Worm (Caenorhabditis elegans) whole organism, midembryonic: ENCODE measurements around the gene glrx-22.

Source experiments
- T22C8.4 ChIP-seq: fragments of 200-800 bp; sonication (Bioruptor generic); IDR thresholded peaks from 2 replicates; pipeline ENCODE4 v1.3.6; 2022; ENCODE audit warnings: missing genetic modification characterization, missing compliant biosample characterization
- cog-1 ChIP-seq: sonication (generic microtip); optimal IDR thresholded peaks from 2 replicates; lab custom pipeline; 2016; ENCODE audit warnings: missing genetic modification characterization, missing compliant biosample characterization
- flt-1 ChIP-seq: fragments of 200-800 bp; sonication (Bioruptor generic); IDR thresholded peaks from 2 replicates; pipeline ENCODE4 v1.3.6; 2022; ENCODE audit warnings: missing genetic modification characterization, missing compliant biosample characterization
- klf-2 ChIP-seq: fragments of 200-800 bp; sonication (Bioruptor generic); conservative IDR thresholded peaks from 2 replicates; pipeline ENCODE4 v1.3.6; 2022; ENCODE audit warnings: missing genetic modification reagents, missing genetic modification characterization, missing compliant biosample characterization
- med-1 ChIP-seq: sonication (generic microtip); optimal IDR thresholded peaks from 2 replicates; lab custom pipeline; 2017; ENCODE audit warnings: missing genetic modification characterization, mild to moderate bottlenecking, missing compliant biosample characterization, antibody characterized with exemption, missing genetic modification reagents; ENCODE audit not compliant: insufficient read depth
- ref-1 ChIP-seq: fragments of 200-800 bp; sonication (Bioruptor generic); conservative IDR thresholded peaks from 2 replicates; pipeline ENCODE4 v1.3.6; 2022; ENCODE audit warnings: missing genetic modification reagents, missing genetic modification characterization, missing compliant biosample characterization
- tab-1 ChIP-seq: fragments of 200-800 bp; sonication (Bioruptor generic); IDR thresholded peaks from 2 replicates; pipeline ENCODE4 v1.3.6; 2022; ENCODE audit warnings: missing genetic modification characterization, missing compliant biosample characterization
- ztf-23 ChIP-seq: fragments of 200-800 bp; sonication (Bioruptor generic); IDR thresholded peaks from 2 replicates; pipeline ENCODE4 v1.3.6; 2022; ENCODE audit warnings: missing genetic modification reagents, missing genetic modification characterization, missing compliant biosample characterization
- ztf-29 ChIP-seq: fragments of 200-800 bp; sonication (Bioruptor generic); IDR thresholded peaks from 2 replicates; pipeline ENCODE4 v1.3.6; 2022; ENCODE audit warnings: missing genetic modification reagents, missing genetic modification characterization, missing compliant biosample characterization

The glrx-22 gene

ce11 chrIV:8173610-8174009, 27.4 kb downstream of the glrx-22 start:
- no peak for TF ChIP-seq klf-2 (GFP tag; lab: Robert Waterston, UW)
- TF ChIP-seq ztf-29 = no peak
- no peak for TF ChIP-seq T22C8.4 (GFP tag; lab: Robert Waterston, UW)
- no peak for TF ChIP-seq cog-1
- no peak for TF ChIP-seq med-1 (GFP tag; lab: Kevin White, UChicago)
- no peak for TF ChIP-seq flt-1 (GFP tag; lab: Robert Waterston, UW)

DNA sequence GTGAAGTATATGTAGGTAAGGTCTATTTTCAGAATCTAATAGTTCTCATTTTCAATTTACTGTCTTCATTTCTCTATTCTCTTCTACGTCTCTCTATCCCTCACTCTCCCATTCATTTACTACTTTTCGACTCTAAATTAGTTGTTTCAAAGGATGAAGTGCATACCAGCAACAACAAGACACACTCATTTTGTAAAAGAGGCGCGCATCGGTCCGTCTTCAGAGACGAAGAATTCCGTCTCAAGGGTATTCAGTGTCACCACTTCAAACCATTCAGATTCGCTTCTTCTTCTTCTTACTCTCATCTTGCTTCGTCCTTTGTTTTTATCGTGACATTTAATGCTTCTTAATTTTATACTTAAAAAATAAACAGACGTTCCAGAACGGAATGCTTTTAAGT, 29.7 kb downstream of the glrx-22 start:
- TF ChIP-seq cog-1 (no peak), ztf-29 (no peak), klf-2 (GFP tag; lab: Robert Waterston, UW) (no peak), med-1 (GFP tag; lab: Kevin White, UChicago) (no peak), ref-1 (no peak), tab-1 (no peak), flt-1 (GFP tag; lab: Robert Waterston, UW) (no peak), T22C8.4 (GFP tag; lab: Robert Waterston, UW) (no peak), ztf-23 (GFP tag; lab: Robert Waterston, UW) (no peak)

ce11 chrIV:8170264-8170663, 30.8 kb downstream of the glrx-22 start:
- TF ChIP-seq flt-1 (GFP tag; lab: Robert Waterston, UW) = no peak
- peak; percentile 57 for TF ChIP-seq cog-1

- TF ChIP-seq ref-1 = no peak
- TF ChIP-seq cog-1 = no peak
- no peak for TF ChIP-seq ztf-29
- no peak for TF ChIP-seq flt-1 (GFP tag; lab: Robert Waterston, UW)
- TF ChIP-seq T22C8.4 (GFP tag; lab: Robert Waterston, UW) = no peak
- no peak for TF ChIP-seq med-1 (GFP tag; lab: Kevin White, UChicago)
- no peak for TF ChIP-seq klf-2 (GFP tag; lab: Robert Waterston, UW)
- TF ChIP-seq tab-1 = no peak
Measured at ce11 chrIV:8169674-8170073, 31.4 kb downstream of the glrx-22 start, which contains the start of gene C07G1.15. Gene C07G1.15 (plus strand): TSS chrIV:8169974.

DNA sequence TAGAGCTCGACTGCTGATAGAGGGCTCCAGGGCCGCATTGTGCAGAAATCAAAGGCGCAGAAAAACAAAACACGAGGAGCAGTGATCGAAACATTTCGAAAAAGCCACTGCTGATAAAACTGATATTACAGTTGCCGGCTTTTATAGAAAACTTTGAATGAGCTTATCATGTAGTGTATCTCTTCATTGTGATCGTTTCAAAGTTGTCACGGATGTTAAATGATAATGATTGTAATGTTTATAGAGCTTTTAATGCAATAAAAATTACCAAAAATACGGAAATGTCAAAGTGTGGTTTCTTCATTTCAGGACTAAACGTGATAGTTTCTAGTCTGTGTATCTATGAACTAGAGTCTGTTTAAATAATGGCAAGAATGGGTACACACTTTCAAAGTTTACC, 32.4 kb downstream of the glrx-22 start, which contains the start of gene clec-52:
TSS of gene clec-52 (minus strand) at position 101 of the 400 bp plus-strand sequence.
- TF ChIP-seq ztf-29 = no peak
- no peak for TF ChIP-seq cog-1
- TF ChIP-seq klf-2 (GFP tag; lab: Robert Waterston, UW) = no peak
- TF ChIP-seq tab-1 = no peak
- TF ChIP-seq med-1 (GFP tag; lab: Kevin White, UChicago) = no peak
- no peak for TF ChIP-seq T22C8.4 (GFP tag; lab: Robert Waterston, UW)
- TF ChIP-seq flt-1 (GFP tag; lab: Robert Waterston, UW) = no peak
- TF ChIP-seq ref-1 = no peak
- TF ChIP-seq ztf-23 (GFP tag; lab: Robert Waterston, UW) = no peak

DNA sequence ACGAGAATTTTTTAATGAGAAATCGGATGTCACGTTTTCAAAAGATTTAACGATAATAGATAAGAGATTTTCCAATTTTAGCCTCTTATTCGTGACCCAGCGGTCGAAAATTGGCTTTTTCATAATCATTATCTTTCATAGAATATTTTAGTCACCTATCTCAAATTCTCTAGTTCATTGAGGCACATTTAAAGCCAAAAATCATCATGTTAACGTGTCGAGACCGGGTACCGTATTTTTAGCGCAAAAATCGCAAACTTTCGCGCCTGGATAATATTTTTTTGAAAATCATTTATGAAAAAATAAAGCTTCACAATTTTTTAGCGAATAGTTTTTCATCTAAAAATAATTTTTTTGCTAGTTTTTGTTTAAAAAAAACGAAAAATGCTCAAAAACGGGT, 35.1 kb downstream of the glrx-22 start, which contains the start of gene B0218.7:
TSS of gene B0218.7 (minus strand) at position 101 of the 400 bp plus-strand sequence.
- TF ChIP-seq cog-1 (no peak), ztf-29 (no peak), ztf-23 (GFP tag; lab: Robert Waterston, UW) (no peak), tab-1 (no peak), klf-2 (GFP tag; lab: Robert Waterston, UW) (no peak), ref-1 (no peak), med-1 (GFP tag; lab: Kevin White, UChicago) (no peak), T22C8.4 (GFP tag; lab: Robert Waterston, UW) (no peak), flt-1 (GFP tag; lab: Robert Waterston, UW) (no peak)

ce11 chrIV:8164515-8164914, 36.5 kb downstream of the glrx-22 start:
- no peak for TF ChIP-seq cog-1
- no peak for TF ChIP-seq ztf-23 (GFP tag; lab: Robert Waterston, UW)
- TF ChIP-seq flt-1 (GFP tag; lab: Robert Waterston, UW) = no peak
- TF ChIP-seq T22C8.4 (GFP tag; lab: Robert Waterston, UW) = no peak
- TF ChIP-seq ztf-29 = no peak
- TF ChIP-seq med-1 (GFP tag; lab: Kevin White, UChicago) = no peak
- TF ChIP-seq ref-1 = no peak
- TF ChIP-seq tab-1 = no peak
- no peak for TF ChIP-seq klf-2 (GFP tag; lab: Robert Waterston, UW)

ce11 chrIV:8163687-8164086, 37.3 kb downstream of the glrx-22 start, which contains the start of gene clec-51:
Gene clec-51 (minus strand): TSS chrIV:8163800.
- TF ChIP-seq tab-1 (no peak), flt-1 (GFP tag; lab: Robert Waterston, UW) (no peak)

ce11 chrIV:8161774-8162173, 39.3 kb downstream of the glrx-22 start:
- TF ChIP-seq tab-1 = no peak
- TF ChIP-seq ref-1 = no peak
- TF ChIP-seq T22C8.4 (GFP tag; lab: Robert Waterston, UW) = no peak
- no peak for TF ChIP-seq klf-2 (GFP tag; lab: Robert Waterston, UW)
- TF ChIP-seq flt-1 (GFP tag; lab: Robert Waterston, UW) = no peak
- TF ChIP-seq ztf-29 = no peak
- no peak for TF ChIP-seq cog-1
- no peak for TF ChIP-seq med-1 (GFP tag; lab: Kevin White, UChicago)
- no peak for TF ChIP-seq ztf-23 (GFP tag; lab: Robert Waterston, UW)

ce11 chrIV:8159995-8160394, 41.0 kb downstream of the glrx-22 start:
- no peak for TF ChIP-seq ref-1
- TF ChIP-seq tab-1 = no peak
- no peak for TF ChIP-seq flt-1 (GFP tag; lab: Robert Waterston, UW)
- TF ChIP-seq med-1 (GFP tag; lab: Kevin White, UChicago) = no peak
- no peak for TF ChIP-seq T22C8.4 (GFP tag; lab: Robert Waterston, UW)
- TF ChIP-seq ztf-29 = no peak
- TF ChIP-seq ztf-23 (GFP tag; lab: Robert Waterston, UW) = no peak
- no peak for TF ChIP-seq cog-1
- TF ChIP-seq klf-2 (GFP tag; lab: Robert Waterston, UW) = no peak

ce11 chrIV:8159087-8159486, 41.9 kb downstream of the glrx-22 start, which contains the start of gene faah-1:
Gene faah-1 (plus strand): TSS chrIV:8159387.
- TF ChIP-seq cog-1 = no peak
